Worm (Caenorhabditis elegans) whole organism, midembryonic: ENCODE data around the gene Y39E4B.13.

ENCODE experiments used
- T22C8.4 ChIP-seq: fragments of 200-800 bp; sonication (Bioruptor generic); IDR thresholded peaks from 2 replicates; pipeline ENCODE4 v1.3.6; 2022; ENCODE audit warnings: missing genetic modification characterization, missing compliant biosample characterization
- cog-1 ChIP-seq: sonication (generic microtip); optimal IDR thresholded peaks from 2 replicates; lab custom pipeline; 2016; ENCODE audit warnings: missing genetic modification characterization, missing compliant biosample characterization
- flt-1 ChIP-seq: fragments of 200-800 bp; sonication (Bioruptor generic); IDR thresholded peaks from 2 replicates; pipeline ENCODE4 v1.3.6; 2022; ENCODE audit warnings: missing genetic modification characterization, missing compliant biosample characterization
- klf-2 ChIP-seq: fragments of 200-800 bp; sonication (Bioruptor generic); conservative IDR thresholded peaks from 2 replicates; pipeline ENCODE4 v1.3.6; 2022; ENCODE audit warnings: missing genetic modification reagents, missing genetic modification characterization, missing compliant biosample characterization
- med-1 ChIP-seq: sonication (generic microtip); optimal IDR thresholded peaks from 2 replicates; lab custom pipeline; 2017; ENCODE audit warnings: missing genetic modification characterization, mild to moderate bottlenecking, missing compliant biosample characterization, antibody characterized with exemption, missing genetic modification reagents; ENCODE audit not compliant: insufficient read depth
- ref-1 ChIP-seq: fragments of 200-800 bp; sonication (Bioruptor generic); conservative IDR thresholded peaks from 2 replicates; pipeline ENCODE4 v1.3.6; 2022; ENCODE audit warnings: missing genetic modification reagents, missing genetic modification characterization, missing compliant biosample characterization
- tab-1 ChIP-seq: fragments of 200-800 bp; sonication (Bioruptor generic); IDR thresholded peaks from 2 replicates; pipeline ENCODE4 v1.3.6; 2022; ENCODE audit warnings: missing genetic modification characterization, missing compliant biosample characterization
- ztf-23 ChIP-seq: fragments of 200-800 bp; sonication (Bioruptor generic); IDR thresholded peaks from 2 replicates; pipeline ENCODE4 v1.3.6; 2022; ENCODE audit warnings: missing genetic modification reagents, missing genetic modification characterization, missing compliant biosample characterization
- ztf-29 ChIP-seq: fragments of 200-800 bp; sonication (Bioruptor generic); IDR thresholded peaks from 2 replicates; pipeline ENCODE4 v1.3.6; 2022; ENCODE audit warnings: missing genetic modification reagents, missing genetic modification characterization, missing compliant biosample characterization

The Y39E4B.13 gene

ce11 chrIII:13062414-13062965 lies 28.4 kb upstream of the Y39E4B.13 start:
- TF ChIP-seq flt-1: peak; percentile 68; the same call in 1 of the 2 replicates
- peak; percentile 82 for TF ChIP-seq ztf-23
- TF ChIP-seq tab-1: no peak
- TF ChIP-seq cog-1 (tag; lab: Kevin White, UChicago): peak; percentile 98

- TF ChIP-seq tab-1 (no peak), med-1 (GFP tag; lab: Kevin White, UChicago) (peak; percentile 4)
Measured at ce11 chrIII:13062989-13063388, 27.9 kb upstream of the Y39E4B.13 start.

DNA sequence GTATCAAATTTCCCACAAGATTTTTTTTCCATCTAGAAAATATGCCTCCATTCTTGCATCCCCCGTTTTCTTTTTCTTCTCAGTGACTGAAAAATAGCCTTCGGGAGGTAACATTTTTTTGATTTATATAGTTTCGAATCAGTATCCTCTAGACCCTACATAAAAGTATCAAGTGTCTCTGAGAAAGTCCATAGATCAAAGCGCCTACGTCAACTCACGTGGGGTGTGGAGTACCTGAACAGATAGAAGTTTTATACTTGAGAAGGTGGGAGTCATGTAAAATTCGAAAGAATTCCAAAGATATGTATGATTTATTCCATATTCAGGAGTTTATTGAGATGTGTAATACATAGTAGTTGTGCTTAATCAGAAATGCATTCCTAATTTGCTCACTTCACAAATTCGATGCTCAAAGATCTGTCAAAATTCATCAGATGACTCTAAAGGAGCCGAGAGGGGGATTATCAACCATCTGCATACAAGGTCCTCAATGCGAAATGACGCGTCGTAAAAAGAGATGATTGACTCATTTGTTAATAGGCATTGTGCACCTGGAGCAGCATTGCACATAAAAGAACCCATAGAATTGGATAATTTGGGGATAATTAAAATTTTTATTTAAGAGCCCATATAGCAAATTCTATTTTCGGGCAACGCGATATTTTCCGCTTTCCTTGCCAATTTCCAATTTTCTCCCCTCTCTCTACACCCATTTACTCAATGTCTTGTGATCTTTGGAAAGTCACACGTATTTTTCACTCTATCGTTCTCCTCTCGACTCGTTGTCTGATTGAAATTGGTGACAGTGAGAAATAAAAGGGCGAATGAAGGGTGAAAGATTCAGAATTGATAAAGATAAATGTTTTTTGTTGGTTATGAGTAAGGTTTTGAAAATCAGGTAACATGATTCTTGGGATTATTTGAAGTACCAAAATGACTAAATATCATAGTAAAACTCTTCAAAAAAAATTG lies 26.4 kb upstream of the Y39E4B.13 start:
- peak; percentile 4 for TF ChIP-seq cog-1 (tag; lab: Kevin White, UChicago)
- no peak for TF ChIP-seq klf-2 (GFP tag; lab: Robert Waterston, UW)

- TF ChIP-seq flt-1 (no peak), ztf-29 (GFP tag; lab: Robert Waterston, UW) (no peak), ztf-23 (no peak), ref-1 (GFP tag; lab: Robert Waterston, UW) (no peak), cog-1 (tag; lab: Kevin White, UChicago) (no peak), T22C8.4 (no peak), tab-1 (no peak), klf-2 (GFP tag; lab: Robert Waterston, UW) (no peak), med-1 (GFP tag; lab: Kevin White, UChicago) (no peak)
Measured at ce11 chrIII:13065694-13066093, 25.2 kb upstream of the Y39E4B.13 start.

DNA sequence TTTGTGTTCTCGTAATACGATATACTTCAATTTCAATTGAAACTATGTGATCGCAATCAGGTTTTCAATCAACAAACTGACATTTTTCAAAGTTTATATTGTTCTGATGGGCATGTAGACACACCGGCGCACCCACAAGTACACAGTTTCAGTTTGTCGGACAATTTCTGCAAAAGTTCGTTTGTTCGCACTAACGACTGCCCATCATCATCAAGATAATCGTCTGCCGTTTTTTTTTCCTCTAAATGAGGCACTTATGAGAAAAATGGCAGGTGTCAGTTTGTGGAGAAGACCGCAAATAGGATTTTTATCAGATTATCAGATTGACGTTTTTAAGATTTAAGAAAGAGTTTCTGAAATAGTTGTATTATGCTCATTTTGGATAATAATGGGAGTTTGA lies 24.1 kb upstream of the Y39E4B.13 start:
- TF ChIP-seq tab-1 (no peak), ref-1 (GFP tag; lab: Robert Waterston, UW) (no peak), flt-1 (no peak), klf-2 (GFP tag; lab: Robert Waterston, UW) (no peak), T22C8.4 (no peak), ztf-29 (GFP tag; lab: Robert Waterston, UW) (no peak), ztf-23 (no peak), cog-1 (tag; lab: Kevin White, UChicago) (no peak), med-1 (GFP tag; lab: Kevin White, UChicago) (no peak)

ce11 chrIII:13067884-13068767 lies 22.8 kb upstream of the Y39E4B.13 start:
- TF ChIP-seq tab-1 (0 out of 2 replicates have a peak, but pooled peaks have one; percentile 18), ztf-29 (GFP tag; lab: Robert Waterston, UW) (no peak; the same call in 1 of the 2 replicates), ztf-23 (peak; percentile 78), cog-1 (tag; lab: Kevin White, UChicago) (peak; percentile 91), klf-2 (GFP tag; lab: Robert Waterston, UW) (no peak), ref-1 (GFP tag; lab: Robert Waterston, UW) (no peak), T22C8.4 (no peak), med-1 (GFP tag; lab: Kevin White, UChicago) (no peak), flt-1 (peak; percentile 81)

ce11 chrIII:13069416-13069815 lies 21.5 kb upstream of the Y39E4B.13 start:
- no peak for TF ChIP-seq tab-1
- TF ChIP-seq ztf-23: no peak
- TF ChIP-seq klf-2 (GFP tag; lab: Robert Waterston, UW): no peak
- no peak for TF ChIP-seq T22C8.4
- no peak for TF ChIP-seq cog-1 (tag; lab: Kevin White, UChicago)
- TF ChIP-seq ref-1 (GFP tag; lab: Robert Waterston, UW): no peak
- TF ChIP-seq ztf-29 (GFP tag; lab: Robert Waterston, UW): no peak

DNA sequence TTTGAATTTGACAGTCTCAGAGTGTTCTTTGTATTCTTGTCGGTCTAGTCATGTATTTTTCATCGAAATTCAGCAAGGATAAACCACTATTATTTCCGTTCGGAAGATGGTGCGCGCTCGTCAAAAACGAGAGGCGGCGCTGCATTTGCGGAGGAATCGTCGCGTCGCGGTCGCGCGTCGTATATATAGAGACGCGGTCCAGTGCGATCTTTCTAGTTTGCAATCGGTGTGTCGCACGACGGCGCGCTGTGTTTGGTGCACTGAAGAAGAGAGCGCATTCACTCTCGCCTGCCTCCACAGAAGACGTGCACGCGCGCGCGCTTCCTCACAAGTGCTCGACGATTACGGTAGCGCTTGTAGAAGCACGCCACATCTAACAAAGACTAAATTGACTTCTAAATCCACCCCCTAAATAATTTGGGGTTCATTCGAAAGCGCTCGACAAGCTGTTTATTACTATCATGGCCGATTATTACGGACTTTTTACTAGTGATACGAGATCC lies 20.3 kb upstream of the Y39E4B.13 start, which contains the start of gene Y39E4B.6:
TSS of gene Y39E4B.6 (plus strand) at position 209 of the 503 bp plus-strand sequence.
- TF ChIP-seq T22C8.4: peak; percentile 56; the same call in 1 of the 2 replicates
- TF ChIP-seq flt-1: peak; percentile 91
- peak; percentile 81; the same call in 1 of the 2 replicates for TF ChIP-seq ztf-29 (GFP tag; lab: Robert Waterston, UW)
- peak; percentile 98 for TF ChIP-seq cog-1 (tag; lab: Kevin White, UChicago)
- no peak for TF ChIP-seq tab-1
- TF ChIP-seq ref-1 (GFP tag; lab: Robert Waterston, UW): no peak
- peak; percentile 3 for TF ChIP-seq med-1 (GFP tag; lab: Kevin White, UChicago)
- peak; percentile 86 for TF ChIP-seq ztf-23
- no peak for TF ChIP-seq klf-2 (GFP tag; lab: Robert Waterston, UW)
